Worm (Caenorhabditis elegans) whole organism, L2 larva: ENCODE measurements around the gene F40G12.5.
A peak's percentile ranks its signal among the peaks of the same experiment; 100 is the strongest.

Experiments used
- F13H6.1 ChIP-seq: sonication (generic microtip); optimal IDR thresholded peaks from 2 replicates; lab custom pipeline; 2016; ENCODE audit warnings: missing genetic modification characterization, missing compliant biosample characterization
- ZK546.5 ChIP-seq: sonication (generic microtip); optimal IDR thresholded peaks from 2 replicates; lab custom pipeline; 2017; ENCODE audit warnings: missing biosample characterization, missing genetic modification characterization
- alr-1 ChIP-seq: fragments of 150-350 bp; optimal IDR thresholded peaks from 2 replicates; lab custom pipeline; 2014; ENCODE audit warnings: missing biosample characterization, missing genetic modification characterization
- aly-2 ChIP-seq: fragments of 150-350 bp; optimal IDR thresholded peaks from 2 replicates; lab custom pipeline; 2014; ENCODE audit warnings: missing biosample characterization, missing genetic modification characterization
- ama-1 ChIP-seq: fragments of 150-350 bp; optimal IDR thresholded peaks from 2 replicates; lab custom pipeline; 2018; ENCODE audit warnings: inconsistent platforms
- blmp-1 ChIP-seq: sonication (generic microtip); optimal IDR thresholded peaks from 2 replicates; lab custom pipeline; 2017; ENCODE audit warnings: missing genetic modification characterization, mild to moderate bottlenecking, missing compliant biosample characterization, antibody characterized with exemption, moderate library complexity; ENCODE audit not compliant: insufficient read depth
- ceh-16 ChIP-seq: fragments of 150-350 bp; optimal IDR thresholded peaks from 2 replicates; lab custom pipeline; 2014; ENCODE audit warnings: missing biosample characterization, missing genetic modification characterization
- crh-2 ChIP-seq: sonication (generic microtip); optimal IDR thresholded peaks from 2 replicates; lab custom pipeline; 2017; ENCODE audit warnings: missing biosample characterization, missing genetic modification characterization
- egl-27 ChIP-seq: sonication (generic microtip); optimal IDR thresholded peaks from 3 replicates; lab custom pipeline; 2017; ENCODE audit warnings: missing biosample characterization, missing genetic modification reagents, missing genetic modification characterization
- elt-1 ChIP-seq: fragments of 150-350 bp; optimal IDR thresholded peaks from 2 replicates; lab custom pipeline; 2014; ENCODE audit warnings: missing biosample characterization, missing genetic modification characterization
- elt-3 ChIP-seq: sonication (generic microtip); optimal IDR thresholded peaks from 2 replicates; lab custom pipeline; 2017; ENCODE audit warnings: missing biosample characterization, missing genetic modification characterization
- gmeb-1 ChIP-seq: fragments of 150-350 bp; optimal IDR thresholded peaks from 2 replicates; lab custom pipeline; 2014; ENCODE audit warnings: missing biosample characterization, missing genetic modification characterization
- lin-11 ChIP-seq: fragments of 150-350 bp; sonication (generic microtip); optimal IDR thresholded peaks from 2 replicates; lab custom pipeline; 2014; ENCODE audit warnings: missing biosample characterization, missing genetic modification characterization, inconsistent platforms, mixed read lengths
- lin-13 ChIP-seq: fragments of 150-350 bp; optimal IDR thresholded peaks from 2 replicates; lab custom pipeline; 2014; ENCODE audit warnings: missing biosample characterization, missing genetic modification reagents, missing genetic modification characterization
- lin-39 ChIP-seq: fragments of 150-350 bp; optimal IDR thresholded peaks from 2 replicates; lab custom pipeline; 2014; ENCODE audit warnings: missing biosample characterization, missing genetic modification reagents, missing genetic modification characterization
- lsy-2 ChIP-seq, 2 experiments: fragments of 150-350 bp in 1 of 2; sonication (generic microtip) in 1 of 2; optimal IDR thresholded peaks; 2 replicates each; lab custom pipeline; 2014 to 2017; ENCODE audit warnings: missing biosample characterization in 2 of 2, missing genetic modification characterization in 2 of 2
- mbf-1 ChIP-seq: sonication (generic microtip); optimal IDR thresholded peaks from 2 replicates; lab custom pipeline; 2017; ENCODE audit warnings: missing biosample characterization, missing genetic modification characterization
- mdl-1 ChIP-seq, 2 experiments: fragments of 150-350 bp in 1 of 2; sonication (generic microtip) in 1 of 2; optimal IDR thresholded peaks; 2 replicates each; lab custom pipeline; 2017; ENCODE audit warnings: missing biosample characterization in 2 of 2, missing genetic modification characterization in 2 of 2
- nhr-10 ChIP-seq: sonication (generic microtip); optimal IDR thresholded peaks from 2 replicates; lab custom pipeline; 2017; ENCODE audit warnings: missing biosample characterization, missing genetic modification characterization
- nhr-12 ChIP-seq: fragments of 150-350 bp; optimal IDR thresholded peaks from 2 replicates; lab custom pipeline; 2014; ENCODE audit warnings: missing biosample characterization, missing genetic modification characterization
- nhr-129 ChIP-seq: fragments of 150-350 bp; optimal IDR thresholded peaks from 2 replicates; lab custom pipeline; 2014; ENCODE audit warnings: missing biosample characterization, missing genetic modification characterization
- nhr-21 ChIP-seq: fragments of 150-350 bp; optimal IDR thresholded peaks from 2 replicates; lab custom pipeline; 2014; ENCODE audit warnings: missing biosample characterization, missing genetic modification characterization
- nhr-23 ChIP-seq: fragments of 150-350 bp; optimal IDR thresholded peaks from 2 replicates; lab custom pipeline; 2014; ENCODE audit warnings: missing biosample characterization, missing genetic modification reagents, missing genetic modification characterization
- nhr-237 ChIP-seq: fragments of 150-350 bp; optimal IDR thresholded peaks from 2 replicates; lab custom pipeline; 2014; ENCODE audit warnings: missing biosample characterization, missing genetic modification characterization
- nhr-25 ChIP-seq: fragments of 150-350 bp; sonication (generic microtip); optimal IDR thresholded peaks from 3 replicates; lab custom pipeline; 2014; ENCODE audit warnings: missing biosample characterization, missing genetic modification characterization
- nhr-77 ChIP-seq: fragments of 150-350 bp; optimal IDR thresholded peaks from 2 replicates; lab custom pipeline; 2014; ENCODE audit warnings: missing biosample characterization, missing genetic modification characterization
- peb-1 ChIP-seq: fragments of 150-350 bp; optimal IDR thresholded peaks from 2 replicates; lab custom pipeline; 2014; ENCODE audit warnings: missing biosample characterization, missing genetic modification characterization
- sem-4 ChIP-seq: fragments of 150-350 bp; optimal IDR thresholded peaks from 2 replicates; lab custom pipeline; 2014; ENCODE audit warnings: missing biosample characterization, missing genetic modification reagents, missing genetic modification characterization
- skn-1 ChIP-seq: sonication (generic microtip); optimal IDR thresholded peaks from 2 replicates; lab custom pipeline; 2017; ENCODE audit warnings: missing biosample characterization, missing genetic modification characterization
- sma-3 ChIP-seq: sonication (generic microtip); optimal IDR thresholded peaks from 2 replicates; lab custom pipeline; 2016; ENCODE audit warnings: missing genetic modification reagents, missing genetic modification characterization, missing compliant biosample characterization
- sma-9 ChIP-seq, 2 experiments: fragments of 150-350 bp in 1 of 2; sonication (generic microtip) in 1 of 2; optimal IDR thresholded peaks; 2 replicates each; lab custom pipeline; 2014 to 2016; ENCODE audit warnings: missing genetic modification characterization in 2 of 2, mild to moderate bottlenecking in 1 of 2, missing biosample characterization in 1 of 2, missing compliant biosample characterization in 1 of 2, missing genetic modification reagents in 1 of 2, moderate library complexity in 1 of 2
- snpc-4 ChIP-seq: fragments of 150-350 bp; optimal IDR thresholded peaks from 2 replicates; lab custom pipeline; 2014; ENCODE audit warnings: missing biosample characterization, missing genetic modification characterization
- unc-39 ChIP-seq: fragments of 150-350 bp; optimal IDR thresholded peaks from 2 replicates; lab custom pipeline; 2014; ENCODE audit warnings: missing biosample characterization, missing genetic modification characterization
- unc-55 ChIP-seq: fragments of 150-350 bp; sonication (generic microtip); optimal IDR thresholded peaks from 3 replicates; lab custom pipeline; 2014; ENCODE audit warnings: missing biosample characterization, missing genetic modification reagents, missing genetic modification characterization
- ztf-1 ChIP-seq: fragments of 200-800 bp; sonication (Bioruptor generic); conservative IDR thresholded peaks from 2 replicates; pipeline ENCODE4 v1.3.6; 2022; ENCODE audit warnings: missing genetic modification characterization, missing compliant biosample characterization
- ztf-11 ChIP-seq: sonication (generic microtip); optimal IDR thresholded peaks from 2 replicates; lab custom pipeline; 2017; ENCODE audit warnings: missing biosample characterization, missing genetic modification characterization
- ztf-4 ChIP-seq: fragments of 150-350 bp; optimal IDR thresholded peaks from 2 replicates; lab custom pipeline; 2014; ENCODE audit warnings: missing biosample characterization, missing genetic modification characterization

Gene F40G12.5

ce11 chrV:14267326-14267942, 3.2 kb downstream of the F40G12.5 start:
- peak; percentile 22 for TF ChIP-seq snpc-4 (tag; lab: Kevin White, UChicago)
- no peak for TF ChIP-seq nhr-12 (tag; lab: Kevin White, UChicago)
- TF ChIP-seq, all 48 proteins: peak for 1

- no peak for TF ChIP-seq crh-2
- no peak for TF ChIP-seq sma-9 (GFP tag; optimal IDR thresholded peaks at IDR 0.05; lab: Kevin White, UChicago)
- no peak for TF ChIP-seq sma-9 (tag; optimal IDR thresholded peaks at IDR 0.05; lab: Kevin White, UChicago)
- no peak for TF ChIP-seq unc-55
- no peak for TF ChIP-seq nhr-10 (tag; lab: Kevin White, UChicago)
- TF ChIP-seq ceh-16 (tag; lab: Kevin White, UChicago), result no peak
- TF ChIP-seq lin-39, result no peak
- TF ChIP-seq lin-13 (GFP tag; lab: Kevin White, UChicago), result no peak
- TF ChIP-seq, all 48 proteins: peak for 0
Observed at ce11 chrV:14260831-14261230, 9.8 kb downstream of the F40G12.5 start, which contains the start of gene F40G12.2. F40G12.2 (minus strand) TSS chrV:14260931.

- TF ChIP-seq peb-1 (tag; lab: Kevin White, UChicago) (no peak), ceh-16 (tag; lab: Kevin White, UChicago) (no peak), elt-3 (tag; lab: Kevin White, UChicago) (no peak), mdl-1 (tag; optimal IDR thresholded peaks at IDR 0.05; lab: Kevin White, UChicago) (no peak), aly-2 (tag; lab: Kevin White, UChicago) (no peak), crh-2 (no peak), skn-1 (no peak), ztf-1 (GFP tag; lab: Robert Waterston, UW) (no peak), lin-11 (tag; lab: Kevin White, UChicago) (no peak), lsy-2 (tag; optimal IDR thresholded peaks at IDR 0.05; lab: Kevin White, UChicago) (no peak), nhr-23 (tag; lab: Kevin White, UChicago) (no peak), ztf-4 (no peak), nhr-25 (tag; lab: Kevin White, UChicago) (no peak), sem-4 (no peak), unc-55 (no peak), nhr-77 (no peak), sma-9 (GFP tag; optimal IDR thresholded peaks at IDR 0.05; lab: Kevin White, UChicago) (no peak), sma-9 (tag; optimal IDR thresholded peaks at IDR 0.05; lab: Kevin White, UChicago) (no peak), nhr-129 (no peak), snpc-4 (tag; lab: Kevin White, UChicago) (no peak)
Observed at ce11 chrV:14256813-14257212, 13.8 kb downstream of the F40G12.5 start, which contains the start of gene sre-8. sre-8 (plus strand) TSS chrV:14257113.

- TF ChIP-seq unc-39 (tag; lab: Kevin White, UChicago), result no peak
- TF ChIP-seq ztf-4, result no peak
- TF ChIP-seq mbf-1, result no peak
- no peak for TF ChIP-seq snpc-4 (tag; lab: Kevin White, UChicago)
- TF ChIP-seq blmp-1, result no peak
- no peak for TF ChIP-seq ceh-16 (tag; lab: Kevin White, UChicago)
- no peak for TF ChIP-seq nhr-237
- no peak for TF ChIP-seq sma-3 (GFP tag; lab: Kevin White, UChicago)
- TF ChIP-seq crh-2, result no peak
- TF ChIP-seq nhr-129, result no peak
- TF ChIP-seq aly-2 (tag; lab: Kevin White, UChicago), result no peak
- TF ChIP-seq F13H6.1 (tag; lab: Kevin White, UChicago), result no peak
Observed at ce11 chrV:14254221-14254620, 16.4 kb downstream of the F40G12.5 start, which contains the start of gene K02E11.7. K02E11.7 (minus strand) TSS chrV:14254321.

ce11 chrV:14252025-14252424, 18.6 kb downstream of the F40G12.5 start, which contains the start of gene K02E11.5:
K02E11.5 (plus strand) TSS chrV:14252325.
- TF ChIP-seq nhr-21 (tag; lab: Kevin White, UChicago) (no peak), elt-1 (tag; lab: Kevin White, UChicago) (no peak), ama-1 (lab: Kevin White, UChicago) (no peak), ztf-4 (no peak), elt-3 (tag; lab: Kevin White, UChicago) (no peak), egl-27 (tag; lab: Kevin White, UChicago) (no peak), nhr-25 (tag; lab: Kevin White, UChicago) (no peak), ZK546.5 (tag; lab: Kevin White, UChicago) (no peak), alr-1 (tag; lab: Kevin White, UChicago) (no peak), lin-13 (GFP tag; lab: Kevin White, UChicago) (no peak), gmeb-1 (tag; lab: Kevin White, UChicago) (no peak), ztf-11 (tag; lab: Kevin White, UChicago) (no peak), sem-4 (no peak)
- TF ChIP-seq, all 48 proteins: peak for 0
